Worm (Caenorhabditis elegans): Measurements from ENCODE around the gene F14H3.5.

Gene F14H3.5

DNA sequence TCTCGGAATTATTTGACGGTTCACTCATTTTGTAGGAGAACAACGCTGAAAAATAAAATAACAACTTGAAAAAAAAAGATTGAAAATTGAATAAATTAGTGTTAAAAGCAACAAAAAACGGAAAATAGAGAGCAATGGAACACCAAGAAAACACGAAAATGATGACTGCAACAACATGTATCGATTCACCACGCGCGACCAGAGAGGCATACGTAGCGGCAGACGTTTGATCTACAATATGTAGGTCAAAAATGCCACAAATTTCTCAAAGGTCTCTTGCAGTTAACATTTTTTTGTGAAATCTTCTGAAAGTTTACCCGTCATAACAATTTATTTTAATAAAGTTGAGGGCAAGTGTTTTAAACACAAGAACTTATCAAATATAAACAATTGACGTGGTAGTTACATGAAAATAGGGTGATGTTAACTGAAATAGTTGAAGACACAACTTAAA, at the start of gene F14H3.5:
Gene F14H3.5, minus strand, starts transcription at position 51 of the 454 bp plus-strand sequence.
- TF ChIP-seq mml-1 (tag; optimal IDR thresholded peaks at IDR 0.05) = no peak
- no peak for TF ChIP-seq nhr-77 (tag; optimal IDR thresholded peaks at IDR 0.05)
- no peak for TF ChIP-seq nhr-28 (tag; optimal IDR thresholded peaks at IDR 0.05)
- TF ChIP-seq unc-62 (GFP tag; optimal IDR thresholded peaks at IDR 0.05) = no peak
- no peak for TF ChIP-seq ztf-4 (tag; optimal IDR thresholded peaks at IDR 0.05)
- no peak for TF ChIP-seq nhr-76 (tag; optimal IDR thresholded peaks at IDR 0.05)
- no peak for TF ChIP-seq nhr-67 (tag; optimal IDR thresholded peaks at IDR 0.05)
- TF ChIP-seq nhr-25 (tag; optimal IDR thresholded peaks at IDR 0.05) = no peak

- no peak for TF ChIP-seq jun-1 (tag; optimal IDR thresholded peaks at IDR 0.05)
- TF ChIP-seq nhr-25 (tag; optimal IDR thresholded peaks at IDR 0.05) = no peak
- no peak for TF ChIP-seq skn-1 (tag; optimal IDR thresholded peaks at IDR 0.05)
- TF ChIP-seq nhr-77 (tag; optimal IDR thresholded peaks at IDR 0.05) = no peak
- no peak for TF ChIP-seq fkh-2 (tag; optimal IDR thresholded peaks at IDR 0.05)
- no peak for TF ChIP-seq tbx-2 (tag; optimal IDR thresholded peaks at IDR 0.05)
- no peak for TF ChIP-seq ZK546.5 (tag; optimal IDR thresholded peaks at IDR 0.05)
- no peak for TF ChIP-seq nhr-43 (tag; optimal IDR thresholded peaks at IDR 0.05; ENCODE audit: poor library complexity, severe bottlenecking)
- no peak for TF ChIP-seq fkh-10 (GFP tag; optimal IDR thresholded peaks at IDR 0.05)
- no peak for TF ChIP-seq ceh-28 (tag; optimal IDR thresholded peaks at IDR 0.05)
- TF ChIP-seq hmg-11 (tag; optimal IDR thresholded peaks at IDR 0.05) = no peak
These were observed 46.7 kb upstream of the F14H3.5 start, which contains the start of gene argk-1 for ce11 chrV:16103594-16103993. Gene argk-1, plus strand, starts transcription at chrV:16103894.

DNA sequence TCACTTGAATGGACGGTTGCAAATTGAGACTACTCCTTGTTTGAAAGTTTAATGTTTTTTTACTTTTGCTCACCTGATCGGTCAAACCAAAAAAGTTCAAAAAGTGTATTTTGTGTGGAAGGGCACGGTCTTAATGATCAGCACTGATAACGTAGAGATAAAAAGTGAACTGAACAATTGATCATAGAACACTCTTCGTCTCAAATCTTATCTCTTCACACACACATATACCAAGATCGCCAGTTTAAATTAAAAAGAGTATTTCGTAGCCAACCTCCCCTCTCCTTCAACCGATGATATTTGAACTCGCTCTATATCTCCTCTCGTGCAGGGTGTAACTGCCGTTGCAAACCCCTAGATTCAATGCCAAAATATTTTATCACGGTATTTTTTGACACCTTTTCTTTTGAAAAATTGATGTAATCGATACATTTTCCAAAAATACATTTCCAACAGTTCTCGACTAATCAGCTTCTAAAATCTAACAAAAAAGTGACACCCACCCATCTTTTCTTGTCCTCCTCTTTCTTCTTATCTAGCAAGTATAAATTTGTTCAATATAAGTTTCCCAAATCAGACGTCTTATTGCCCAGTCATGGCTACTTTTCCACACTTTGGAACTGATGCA, 43.4 kb upstream of the F14H3.5 start, which contains the start of gene cth-1:
Gene cth-1, plus strand, starts transcription at position 578 of the 628 bp plus-strand sequence.
- TF ChIP-seq elt-2 (tag; optimal IDR thresholded peaks at IDR 0.05) (peak; percentile 60), pqm-1 (tag; optimal IDR thresholded peaks at IDR 0.05) (peak; percentile 73), nhr-77 (tag; optimal IDR thresholded peaks at IDR 0.05) (no peak), aly-2 (tag; optimal IDR thresholded peaks at IDR 0.05) (no peak), egl-27 (tag; optimal IDR thresholded peaks at IDR 0.05) (no peak), ceh-16 (tag; optimal IDR thresholded peaks at IDR 0.05) (no peak), ama-1 (optimal IDR thresholded peaks at IDR 0.05) (no peak), nhr-23 (tag; optimal IDR thresholded peaks at IDR 0.05) (no peak), R02D3.7 (tag; optimal IDR thresholded peaks at IDR 0.05) (no peak), ceh-9 (tag; optimal IDR thresholded peaks at IDR 0.05) (no peak), elt-1 (tag; optimal IDR thresholded peaks at IDR 0.05) (peak; percentile 59), elt-3 (tag; optimal IDR thresholded peaks at IDR 0.05) (peak in 1 of 3 experiments; percentile 72)

DNA sequence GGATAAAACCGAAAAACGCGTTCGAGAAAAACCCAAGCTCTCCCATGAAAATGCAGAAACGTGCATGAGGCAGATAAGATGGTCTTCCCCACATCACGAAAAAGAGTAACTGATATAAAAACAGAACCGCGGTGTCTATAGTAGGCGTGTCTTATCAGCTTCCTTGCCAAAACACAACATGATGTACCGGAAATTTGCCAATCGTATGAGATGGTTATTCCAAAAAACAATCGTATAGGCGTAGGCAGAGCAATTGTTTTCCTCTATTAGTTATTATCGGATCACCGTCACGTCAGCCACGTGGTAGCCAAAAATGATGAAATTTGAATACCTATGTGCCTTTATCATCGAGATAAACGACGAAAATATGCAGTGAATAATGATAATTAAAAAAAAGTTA, 42.6 kb upstream of the F14H3.5 start, which contains the start of gene str-7:
Gene str-7, minus strand, starts transcription at position 101 of the 400 bp plus-strand sequence.
- TF ChIP-seq snpc-4 (tag; optimal IDR thresholded peaks at IDR 0.05) (no peak), nhr-11 (tag; optimal IDR thresholded peaks at IDR 0.05) (no peak), pqm-1 (tag; optimal IDR thresholded peaks at IDR 0.05) (peak; percentile 2), egl-27 (tag; optimal IDR thresholded peaks at IDR 0.05) (no peak)

- TF ChIP-seq egl-27 (tag; optimal IDR thresholded peaks at IDR 0.05) = no peak
- no peak for TF ChIP-seq unc-39 (tag; optimal IDR thresholded peaks at IDR 0.05)
- peak; percentile 12 for TF ChIP-seq elt-2 (tag; optimal IDR thresholded peaks at IDR 0.05)
- TF ChIP-seq pqm-1 (tag; optimal IDR thresholded peaks at IDR 0.05) = peak; percentile 19
These were observed 38.0 kb upstream of the F14H3.5 start for ce11 chrV:16094862-16095261.

DNA sequence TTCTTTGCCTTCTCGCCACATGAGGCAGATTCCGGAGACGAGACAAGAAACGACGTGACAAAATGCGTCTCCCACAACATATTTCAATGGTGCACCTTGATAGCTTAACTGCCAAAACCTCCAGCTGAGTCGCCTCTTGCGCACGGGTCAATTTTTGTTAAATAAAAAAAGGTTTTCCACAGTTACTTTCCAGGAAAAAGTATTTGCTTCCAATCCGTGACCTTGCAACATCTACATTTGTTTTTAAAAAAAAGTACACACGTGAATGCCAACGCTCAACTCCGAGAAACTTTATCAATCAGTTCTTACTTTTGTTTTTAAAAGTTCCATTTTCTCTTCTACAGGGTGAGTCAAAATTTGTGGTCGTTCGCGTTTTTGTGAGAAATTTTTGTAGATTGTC, 37.4 kb upstream of the F14H3.5 start, which contains the start of gene F22B8.7:
Gene F22B8.7, plus strand, starts transcription at position 301 of the 400 bp plus-strand sequence.
- TF ChIP-seq nhr-11 (tag; optimal IDR thresholded peaks at IDR 0.05) (no peak), aly-2 (tag; optimal IDR thresholded peaks at IDR 0.05) (no peak), ztf-11 (tag; optimal IDR thresholded peaks at IDR 0.05) (no peak)

Data from whole organism, L3 larva.